Worm (Caenorhabditis elegans) whole organism, L4 larva: ENCODE data around the gene cth-1.

Experiments used
- D1046.2 ChIP-seq: fragments of 200-800 bp; sonication (Bioruptor generic); IDR thresholded peaks from 2 replicates; pipeline ENCODE4 v1.3.6; 2022; ENCODE audit warnings: missing genetic modification characterization, missing compliant biosample characterization
- F26F4.8 ChIP-seq: fragments of 200-800 bp; sonication (Bioruptor generic); conservative IDR thresholded peaks from 2 replicates; pipeline ENCODE4 v1.3.6; 2022; ENCODE audit warnings: missing genetic modification characterization, missing compliant biosample characterization
- F44E2.7 ChIP-seq: fragments of 200-800 bp; sonication (Bioruptor generic); IDR thresholded peaks from 2 replicates; pipeline ENCODE4 v2.1.2; 2022; ENCODE audit warnings: missing genetic modification characterization, missing compliant biosample characterization
- T20F7.1 ChIP-seq: fragments of 200-800 bp; sonication (Bioruptor generic); optimal IDR thresholded peaks from 2 replicates; lab custom pipeline; 2018; ENCODE audit warnings: mild to moderate bottlenecking, missing genetic modification characterization, missing compliant biosample characterization
- Y105C5A.15 ChIP-seq: fragments of 200-800 bp; sonication (Bioruptor generic); IDR thresholded peaks from 2 replicates; pipeline ENCODE4 v1.3.6; 2022; ENCODE audit warnings: missing genetic modification characterization, missing compliant biosample characterization
- Y5F2A.4 ChIP-seq: fragments of 200-800 bp; sonication (Bioruptor generic); optimal IDR thresholded peaks from 2 replicates; lab custom pipeline; 2018; ENCODE audit warnings: mild to moderate bottlenecking, missing genetic modification characterization, missing compliant biosample characterization
- ZK337.2 ChIP-seq: fragments of 200-800 bp; sonication (Bioruptor generic); IDR thresholded peaks from 2 replicates; pipeline ENCODE4 v1.3.6; 2022; ENCODE audit warnings: missing genetic modification reagents, missing genetic modification characterization, missing compliant biosample characterization
- aha-1 ChIP-seq: fragments of 150-350 bp; peaks from one replicate; lab custom pipeline; 2014; ENCODE audit warnings: missing biosample characterization, missing genetic modification characterization
- aly-2 ChIP-seq: sonication (generic microtip); optimal IDR thresholded peaks from 2 replicates; lab custom pipeline; 2018; ENCODE audit warnings: missing biosample characterization, missing genetic modification characterization
- ceh-20 ChIP-seq: fragments of 200-800 bp; sonication (Bioruptor generic); IDR thresholded peaks from 2 replicates; pipeline ENCODE4 v1.3.6; 2022; ENCODE audit warnings: missing genetic modification reagents, missing genetic modification characterization, missing compliant biosample characterization
- ceh-28 ChIP-seq: fragments of 150-350 bp; optimal IDR thresholded peaks from 2 replicates; lab custom pipeline; 2014; ENCODE audit warnings: missing biosample characterization, missing genetic modification reagents, missing genetic modification characterization
- ceh-62 ChIP-seq: sonication (generic microtip); optimal IDR thresholded peaks from 2 replicates; lab custom pipeline; 2017; ENCODE audit warnings: missing biosample characterization, missing genetic modification characterization
- ctbp-1 ChIP-seq: fragments of 200-800 bp; sonication (Bioruptor generic); IDR thresholded peaks from 2 replicates; pipeline ENCODE4 v1.3.6; 2022; ENCODE audit warnings: missing genetic modification reagents, missing genetic modification characterization, missing compliant biosample characterization
- daf-16 ChIP-seq, 3 experiments: sonication (generic microtip); optimal IDR thresholded peaks; 2 replicates each; lab custom pipeline; 2016 to 2017; ENCODE audit warnings: missing genetic modification characterization in 3 of 3, missing genetic modification reagents in 3 of 3, mild to moderate bottlenecking in 2 of 3, missing compliant biosample characterization in 2 of 3, missing biosample characterization in 1 of 3, moderate library complexity in 1 of 3
- daf-19 ChIP-seq: fragments of 200-800 bp; sonication (Bioruptor generic); conservative IDR thresholded peaks from 2 replicates; pipeline ENCODE4 v1.3.6; 2022; ENCODE audit warnings: missing genetic modification characterization, missing compliant biosample characterization
- dmd-6 ChIP-seq: fragments of 200-800 bp; sonication (Bioruptor generic); IDR thresholded peaks from 2 replicates; pipeline ENCODE4 v1.3.6; 2022; ENCODE audit warnings: missing genetic modification reagents, missing genetic modification characterization, missing compliant biosample characterization
- dpl-1 ChIP-seq: fragments of 150-350 bp; optimal IDR thresholded peaks from 2 replicates; lab custom pipeline; 2014; ENCODE audit warnings: missing biosample characterization, missing genetic modification reagents, missing genetic modification characterization
- dve-1 ChIP-seq: sonication (generic microtip); optimal IDR thresholded peaks from 2 replicates; lab custom pipeline; 2017; ENCODE audit warnings: antibody characterized with exemption, mild to moderate bottlenecking, missing genetic modification characterization, missing compliant biosample characterization; ENCODE audit not compliant: insufficient read depth
- hlh-11 ChIP-seq: fragments of 200-800 bp; sonication (Bioruptor generic); optimal IDR thresholded peaks from 2 replicates; lab custom pipeline; 2018; ENCODE audit warnings: mild to moderate bottlenecking, missing genetic modification characterization, missing compliant biosample characterization
- hlh-30 ChIP-seq: sonication (generic microtip); optimal IDR thresholded peaks from 2 replicates; lab custom pipeline; 2017; ENCODE audit warnings: antibody characterized with exemption, mild to moderate bottlenecking, missing genetic modification characterization, missing compliant biosample characterization; ENCODE audit not compliant: insufficient read depth
- lin-1 ChIP-seq: fragments of 200-800 bp; sonication (Bioruptor generic); IDR thresholded peaks from 2 replicates; pipeline ENCODE4 v1.3.6; 2022; ENCODE audit warnings: missing genetic modification reagents, missing genetic modification characterization, missing compliant biosample characterization
- lir-3 ChIP-seq: sonication (generic microtip); optimal IDR thresholded peaks from 2 replicates; lab custom pipeline; 2016; ENCODE audit warnings: mild to moderate bottlenecking, missing genetic modification characterization, missing compliant biosample characterization
- madf-5 ChIP-seq, 2 experiments: fragments of 200-800 bp; sonication (Bioruptor generic); IDR thresholded peaks; 2 replicates each; pipeline ENCODE4 v1.3.6; 2022; ENCODE audit warnings: missing compliant biosample characterization in 2 of 2, missing genetic modification characterization in 2 of 2
- nhr-10 ChIP-seq: fragments of 150-350 bp; optimal IDR thresholded peaks from 2 replicates; lab custom pipeline; 2014; ENCODE audit warnings: missing biosample characterization, missing genetic modification characterization
- nhr-11 ChIP-seq: fragments of 150-350 bp; optimal IDR thresholded peaks from 2 replicates; lab custom pipeline; 2014; ENCODE audit warnings: missing biosample characterization, missing genetic modification characterization
- nhr-28 ChIP-seq: fragments of 150-350 bp; optimal IDR thresholded peaks from 2 replicates; lab custom pipeline; 2014; ENCODE audit warnings: missing biosample characterization, missing genetic modification characterization
- nhr-42 ChIP-seq: fragments of 200-800 bp; sonication (Bioruptor generic); IDR thresholded peaks from 2 replicates; pipeline ENCODE4 v1.3.6; 2022; ENCODE audit warnings: missing genetic modification characterization, missing compliant biosample characterization
- nhr-48 ChIP-seq: sonication (generic microtip); optimal IDR thresholded peaks from 2 replicates; lab custom pipeline; 2016; ENCODE audit warnings: mild to moderate bottlenecking, missing genetic modification characterization, missing compliant biosample characterization
- nhr-6 ChIP-seq: fragments of 150-350 bp; optimal IDR thresholded peaks from 2 replicates; lab custom pipeline; 2014; ENCODE audit warnings: missing biosample characterization, missing genetic modification characterization
- nhr-77 ChIP-seq: fragments of 150-350 bp; optimal IDR thresholded peaks from 2 replicates; lab custom pipeline; 2014; ENCODE audit warnings: missing biosample characterization, missing genetic modification characterization
- pqm-1 ChIP-seq: sonication (generic microtip); optimal IDR thresholded peaks from 2 replicates; lab custom pipeline; 2017; ENCODE audit warnings: missing biosample characterization, missing genetic modification characterization
- sdz-12 ChIP-seq: fragments of 200-800 bp; sonication (Bioruptor generic); optimal IDR thresholded peaks from 2 replicates; lab custom pipeline; 2018; ENCODE audit warnings: mild to moderate bottlenecking, missing genetic modification characterization, missing compliant biosample characterization
- set-16 ChIP-seq: fragments of 200-800 bp; sonication (Bioruptor generic); IDR thresholded peaks from 2 replicates; pipeline ENCODE4 v1.3.6; 2022; ENCODE audit warnings: missing genetic modification reagents, missing genetic modification characterization, missing compliant biosample characterization
- skn-1 ChIP-seq: fragments of 150-350 bp; optimal IDR thresholded peaks from 2 replicates; lab custom pipeline; 2014; ENCODE audit warnings: missing biosample characterization, missing genetic modification characterization
- spr-3 ChIP-seq: fragments of 200-800 bp; sonication (Bioruptor generic); optimal IDR thresholded peaks from 2 replicates; lab custom pipeline; 2018; ENCODE audit warnings: mild to moderate bottlenecking, missing genetic modification characterization, missing compliant biosample characterization
- unc-39 ChIP-seq: sonication (generic microtip); optimal IDR thresholded peaks from 2 replicates; lab custom pipeline; 2017; ENCODE audit warnings: missing biosample characterization, missing genetic modification characterization
- unc-62 ChIP-seq, 3 experiments: fragments of 150-350 bp in 1 of 3; sonication (generic microtip); optimal IDR thresholded peaks in 2 of 3; peaks in 1 of 3; 1 replicate in 1 of 3; 2 replicates in 2 of 3; lab custom pipeline; 2014 to 2017; ENCODE audit warnings: missing biosample characterization in 3 of 3, missing genetic modification characterization in 3 of 3, missing genetic modification reagents in 3 of 3, missing genotype in 1 of 3
- zag-1 ChIP-seq: fragments of 150-350 bp; optimal IDR thresholded peaks from 2 replicates; lab custom pipeline; 2014; ENCODE audit warnings: missing biosample characterization, missing genetic modification characterization
- zfp-2 ChIP-seq: sonication (generic microtip); optimal IDR thresholded peaks from 2 replicates; lab custom pipeline; 2016; ENCODE audit warnings: mild to moderate bottlenecking, missing genetic modification characterization, missing compliant biosample characterization
- zip-2 ChIP-seq: fragments of 150-350 bp; optimal IDR thresholded peaks from 2 replicates; lab custom pipeline; 2014; ENCODE audit warnings: missing biosample characterization, missing genetic modification characterization
- ztf-11 ChIP-seq: fragments of 150-350 bp; optimal IDR thresholded peaks from 2 replicates; lab custom pipeline; 2014; ENCODE audit warnings: missing biosample characterization, missing genetic modification characterization
- ztf-7 ChIP-seq: fragments of 150-350 bp; optimal IDR thresholded peaks from 2 replicates; lab custom pipeline; 2014; ENCODE audit warnings: missing biosample characterization, missing genetic modification characterization

Gene cth-1

DNA sequence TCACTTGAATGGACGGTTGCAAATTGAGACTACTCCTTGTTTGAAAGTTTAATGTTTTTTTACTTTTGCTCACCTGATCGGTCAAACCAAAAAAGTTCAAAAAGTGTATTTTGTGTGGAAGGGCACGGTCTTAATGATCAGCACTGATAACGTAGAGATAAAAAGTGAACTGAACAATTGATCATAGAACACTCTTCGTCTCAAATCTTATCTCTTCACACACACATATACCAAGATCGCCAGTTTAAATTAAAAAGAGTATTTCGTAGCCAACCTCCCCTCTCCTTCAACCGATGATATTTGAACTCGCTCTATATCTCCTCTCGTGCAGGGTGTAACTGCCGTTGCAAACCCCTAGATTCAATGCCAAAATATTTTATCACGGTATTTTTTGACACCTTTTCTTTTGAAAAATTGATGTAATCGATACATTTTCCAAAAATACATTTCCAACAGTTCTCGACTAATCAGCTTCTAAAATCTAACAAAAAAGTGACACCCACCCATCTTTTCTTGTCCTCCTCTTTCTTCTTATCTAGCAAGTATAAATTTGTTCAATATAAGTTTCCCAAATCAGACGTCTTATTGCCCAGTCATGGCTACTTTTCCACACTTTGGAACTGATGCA, at the start of gene cth-1:
Gene cth-1, plus strand, starts transcription at position 578 of the 628 bp plus-strand sequence.
- TF ChIP-seq hlh-11: peak; percentile 27
- TF ChIP-seq lir-3: no peak
- peak; percentile 97 for TF ChIP-seq nhr-28 (tag; lab: Kevin White, UChicago)
- TF ChIP-seq nhr-42 (GFP tag; lab: Robert Waterston, UW): no peak
- TF ChIP-seq hlh-30 (tag; lab: Kevin White, UChicago): peak; percentile 32
- peak; percentile 66 for TF ChIP-seq dve-1
- peak; percentile 64 for TF ChIP-seq pqm-1
- TF ChIP-seq dmd-6 (GFP tag; lab: Robert Waterston, UW): peak; percentile 69
- no peak for TF ChIP-seq D1046.2 (GFP tag; lab: Robert Waterston, UW)
- TF ChIP-seq daf-19 (GFP tag; lab: Robert Waterston, UW): no peak
- TF ChIP-seq madf-5 (GFP tag; IDR thresholded peaks at IDR 0.05; lab: Robert Waterston, UW): no peak
- TF ChIP-seq dpl-1 (GFP tag; lab: Kevin White, UChicago): no peak
- no peak for TF ChIP-seq zip-2 (tag; lab: Kevin White, UChicago)
- peak; percentile 63 for TF ChIP-seq aha-1 (tag; lab: Kevin White, UChicago)
- peak; percentile 74 for TF ChIP-seq nhr-48 (tag; lab: Kevin White, UChicago)
- peak in 1 of 2 experiments; percentile 27 for TF ChIP-seq unc-62 (GFP tag; optimal IDR thresholded peaks at IDR 0.05 in 1 of 2; lab: Kevin White, UChicago)
- no peak for TF ChIP-seq unc-62 (tag; optimal IDR thresholded peaks at IDR 0.05; lab: Kevin White, UChicago)
- TF ChIP-seq daf-16 (GFP tag; optimal IDR thresholded peaks at IDR 0.05; lab: Kevin White, UChicago): no peak
- TF ChIP-seq daf-16 (tag; optimal IDR thresholded peaks at IDR 0.05; lab: Kevin White, UChicago): peak; percentile 50

ce11 chrV:16053373-16053772, 47.1 kb upstream of the cth-1 start, which contains the start of gene F14H3.3:
Gene F14H3.3, minus strand, starts transcription at chrV:16053473.
- no peak for TF ChIP-seq F26F4.8 (GFP tag; lab: Robert Waterston, UW)
- peak; percentile 52 for TF ChIP-seq aha-1 (tag; lab: Kevin White, UChicago)
- TF ChIP-seq, all 104 proteins: peak for 1

DNA sequence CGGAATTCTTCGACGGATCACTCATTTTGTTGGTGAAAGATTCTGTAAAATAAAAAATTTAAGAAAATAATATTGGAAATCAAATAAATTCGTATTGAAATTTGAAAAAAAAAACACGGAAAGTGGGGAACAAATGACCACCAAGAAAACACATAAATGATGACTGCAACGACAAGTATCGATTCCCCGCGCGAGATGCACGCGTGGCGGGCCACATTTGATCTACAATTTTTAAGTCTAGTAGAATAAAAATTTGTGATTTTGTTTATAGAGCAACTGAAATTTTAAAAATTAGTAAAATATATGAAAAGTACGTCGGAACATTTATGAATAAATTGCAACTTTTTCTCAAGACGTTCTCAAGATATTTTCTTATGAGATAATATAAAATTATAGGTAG, 45.4 kb upstream of the cth-1 start, which contains the start of gene F14H3.4:
Gene F14H3.4, minus strand, starts transcription at position 42 of the 400 bp plus-strand sequence.
- no peak for TF ChIP-seq hlh-11
- no peak for TF ChIP-seq hlh-30 (tag; lab: Kevin White, UChicago)
- TF ChIP-seq dve-1: no peak
- no peak for TF ChIP-seq ceh-20 (GFP tag; lab: Robert Waterston, UW)
- no peak for TF ChIP-seq spr-3 (GFP tag; lab: Kevin White, UChicago)
- no peak for TF ChIP-seq sdz-12
- no peak for TF ChIP-seq skn-1 (tag; lab: Kevin White, UChicago)

DNA sequence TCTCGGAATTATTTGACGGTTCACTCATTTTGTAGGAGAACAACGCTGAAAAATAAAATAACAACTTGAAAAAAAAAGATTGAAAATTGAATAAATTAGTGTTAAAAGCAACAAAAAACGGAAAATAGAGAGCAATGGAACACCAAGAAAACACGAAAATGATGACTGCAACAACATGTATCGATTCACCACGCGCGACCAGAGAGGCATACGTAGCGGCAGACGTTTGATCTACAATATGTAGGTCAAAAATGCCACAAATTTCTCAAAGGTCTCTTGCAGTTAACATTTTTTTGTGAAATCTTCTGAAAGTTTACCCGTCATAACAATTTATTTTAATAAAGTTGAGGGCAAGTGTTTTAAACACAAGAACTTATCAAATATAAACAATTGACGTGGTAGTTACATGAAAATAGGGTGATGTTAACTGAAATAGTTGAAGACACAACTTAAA, 43.4 kb upstream of the cth-1 start, which contains the start of gene F14H3.5:
Gene F14H3.5, minus strand, starts transcription at position 51 of the 454 bp plus-strand sequence.
- TF ChIP-seq set-16 (GFP tag; lab: Robert Waterston, UW) (no peak), ceh-20 (GFP tag; lab: Robert Waterston, UW) (no peak), ceh-28 (no peak), nhr-6 (tag; lab: Kevin White, UChicago) (no peak), lin-1 (no peak), ctbp-1 (GFP tag; lab: Robert Waterston, UW) (no peak), ceh-62 (no peak)

DNA sequence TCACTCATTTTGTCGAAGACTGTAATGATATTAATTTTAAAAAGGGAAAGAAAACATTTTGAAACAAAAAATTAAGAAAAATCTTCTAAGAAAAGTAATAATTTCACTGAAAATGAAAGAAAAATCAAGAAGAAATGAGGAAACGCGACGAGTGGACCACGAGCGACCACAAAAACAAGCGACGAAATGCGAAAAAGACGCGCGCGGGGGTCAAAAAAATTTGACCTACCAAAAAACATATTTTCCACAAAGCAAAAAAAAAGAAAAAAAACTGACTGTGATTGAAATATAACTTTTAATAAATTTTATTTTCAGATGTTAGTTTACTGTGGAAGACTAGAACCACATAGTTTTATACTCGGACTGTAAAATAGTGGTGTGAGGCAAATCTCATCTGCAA, 41.6 kb upstream of the cth-1 start, which contains the start of gene F14H3.6:
Gene F14H3.6, minus strand, starts transcription at position 22 of the 400 bp plus-strand sequence.
- TF ChIP-seq lir-3 (no peak), ztf-11 (tag; lab: Kevin White, UChicago) (no peak), aly-2 (tag; lab: Kevin White, UChicago) (no peak), F26F4.8 (GFP tag; lab: Robert Waterston, UW) (no peak), aha-1 (tag; lab: Kevin White, UChicago) (no peak), zag-1 (tag; lab: Kevin White, UChicago) (no peak), nhr-11 (tag; lab: Kevin White, UChicago) (no peak), unc-39 (tag; lab: Kevin White, UChicago) (no peak), F44E2.7 (GFP tag; lab: Robert Waterston, UW) (no peak), nhr-77 (no peak), T20F7.1 (GFP tag; lab: Kevin White, UChicago) (no peak), nhr-10 (no peak), nhr-48 (tag; lab: Kevin White, UChicago) (no peak), Y5F2A.4 (GFP tag; lab: Kevin White, UChicago) (no peak), ZK337.2 (no peak), ztf-7 (tag; lab: Kevin White, UChicago) (no peak), Y105C5A.15 (GFP tag; lab: Robert Waterston, UW) (no peak), zfp-2 (tag; lab: Kevin White, UChicago) (no peak), sdz-12 (no peak), ceh-62 (no peak)
